Fruit fly (Drosophila melanogaster) whole organism, pupa: Measurements from ENCODE around the gene CG3224.

Experiments used
- CG14655 ChIP-seq: fragments of 200-800 bp; sonication (Bioruptor generic); optimal IDR thresholded peaks from 3 replicates; lab custom pipeline; 2017; ENCODE audit warnings: mild to moderate bottlenecking, missing biosample characterization, missing genetic modification reagents, missing genetic modification characterization
- EcR ChIP-seq: fragments of 200-800 bp; sonication (Bioruptor generic); optimal IDR thresholded peaks from 3 replicates; lab custom pipeline; 2019; ENCODE audit warnings: missing biosample characterization, missing genetic modification characterization, mild to moderate bottlenecking, moderate library complexity, missing genetic modification reagents
- Pif1A ChIP-seq: fragments of 200-800 bp; sonication (Bioruptor generic); optimal IDR thresholded peaks from 3 replicates; lab custom pipeline; 2016; ENCODE audit warnings: missing biosample characterization, missing genetic modification characterization
- Pif1B ChIP-seq: fragments of 200-800 bp; sonication (Bioruptor generic); optimal IDR thresholded peaks from 3 replicates; lab custom pipeline; 2016; ENCODE audit warnings: missing biosample characterization, missing genetic modification characterization

DNA sequence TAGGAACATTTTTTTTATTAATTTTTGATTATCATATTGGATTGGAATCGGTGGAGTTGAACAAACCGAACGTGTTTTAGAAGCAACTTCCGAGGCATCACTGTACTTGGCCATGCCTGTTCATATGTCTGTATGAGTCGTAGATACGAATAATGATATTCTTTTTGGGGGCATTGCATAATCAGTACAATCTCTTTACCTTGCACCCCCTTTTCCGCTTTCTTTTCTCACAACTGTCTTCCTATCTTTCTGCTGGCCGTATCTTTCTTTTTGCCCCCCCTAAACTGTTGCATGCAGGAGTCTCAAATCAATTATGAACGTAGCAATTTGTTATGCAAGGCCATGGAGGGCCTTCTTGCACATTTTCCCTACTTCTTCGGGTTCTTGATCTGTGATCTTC is 44.6 kb upstream of the CG3224 start:
- TF ChIP-seq CG14655 (GFP tag; lab: Kevin White, UChicago) (no peak), Pif1B (no peak), EcR (no peak), Pif1A (GFP tag; lab: Kevin White, UChicago) (no peak)
